Fruit fly (Drosophila melanogaster) whole organism: Measurements from ENCODE around the gene B4.

Experiments used
- CG8478 ChIP-seq: fragments of >200 bp; optimal IDR thresholded peaks from 2 replicates; lab custom pipeline; 2018; ENCODE audit warnings: inconsistent platforms
- Dll ChIP-seq: fragments of >200 bp; optimal IDR thresholded peaks from 2 replicates; lab custom pipeline; 2017
- EcR ChIP-seq, 2 experiments: fragments of >200 bp; optimal IDR thresholded peaks; 2 replicates each; lab custom pipeline; 2017; ENCODE audit warnings: missing biosample characterization in 2 of 2, missing genetic modification characterization in 2 of 2, missing genetic modification reagents in 2 of 2
- pan ChIP-seq: fragments of >200 bp; optimal IDR thresholded peaks from 2 replicates; lab custom pipeline; 2017
- psq ChIP-seq: fragments of >200 bp; optimal IDR thresholded peaks from 2 replicates; lab custom pipeline; 2017
- usp ChIP-seq: fragments of >200 bp; optimal IDR thresholded peaks from 2 replicates; lab custom pipeline; 2017; ENCODE audit warnings: missing biosample characterization, missing genetic modification characterization, mixed read lengths

- TF ChIP-seq usp (GFP tag; lab: Kevin White, UChicago) (no peak), EcR (GFP tag; optimal IDR thresholded peaks at IDR 0.05; lab: Kevin White, UChicago) (no peak), Dll (lab: Kevin White, UChicago) (no peak), psq (lab: Kevin White, UChicago) (no peak), CG8478 (lab: Kevin White, UChicago) (no peak), pan (no peak)
Measured at dm6 chr2L:13570016-13570415, 20.9 kb upstream of the B4 start.
